Fruit fly (Drosophila melanogaster) whole organism, embryonic: Measurements from ENCODE around the gene CG3679.

Source experiments
- Antp ChIP-seq: fragments of 200-800 bp; sonication (Bioruptor generic); optimal IDR thresholded peaks from 3 replicates; lab custom pipeline; 2016; ENCODE audit warnings: missing biosample characterization, missing genetic modification characterization
- Atf-2 ChIP-seq: fragments of 200-800 bp; sonication (Bioruptor generic); optimal IDR thresholded peaks from 2 replicates; lab custom pipeline; 2016; ENCODE audit warnings: missing biosample characterization, missing genetic modification characterization
- CG11723 ChIP-seq: fragments of 200-800 bp; sonication (Bioruptor generic); optimal IDR thresholded peaks from 2 replicates; lab custom pipeline; 2017; ENCODE audit warnings: missing biosample characterization, mild to moderate bottlenecking, missing genetic modification characterization
- CG12942 ChIP-seq: fragments of 200-800 bp; sonication (Bioruptor generic); optimal IDR thresholded peaks from 3 replicates; lab custom pipeline; 2016; ENCODE audit warnings: missing biosample characterization, missing genetic modification characterization
- CG13775 ChIP-seq: fragments of 200-800 bp; sonication (Bioruptor generic); optimal IDR thresholded peaks from 3 replicates; lab custom pipeline; 2017; ENCODE audit warnings: missing biosample characterization, mild to moderate bottlenecking, missing genetic modification characterization
- CG14014 ChIP-seq: fragments of 200-800 bp; sonication (Bioruptor generic); IDR thresholded peaks from 2 replicates; pipeline ENCODE4 v1.3.6; 2022; ENCODE audit warnings: missing biosample characterization, missing genetic modification characterization
- CG14441 ChIP-seq: fragments of 200-800 bp; sonication (Bioruptor generic); IDR thresholded peaks from 2 replicates; pipeline ENCODE4 v1.3.6; 2022; ENCODE audit warnings: missing biosample characterization, missing genetic modification characterization
- CG1647 ChIP-seq: fragments of 200-800 bp; sonication (Bioruptor generic); optimal IDR thresholded peaks from 3 replicates; lab custom pipeline; 2016; ENCODE audit warnings: missing biosample characterization, missing genetic modification characterization
- CG18764 ChIP-seq: fragments of 200-800 bp; sonication (Bioruptor generic); optimal IDR thresholded peaks from 3 replicates; lab custom pipeline; 2016; ENCODE audit warnings: missing biosample characterization, missing genetic modification characterization
- CG30020 ChIP-seq: fragments of 200-800 bp; optimal IDR thresholded peaks from 2 replicates; lab custom pipeline; 2019; ENCODE audit warnings: missing biosample characterization, mild to moderate bottlenecking, missing genetic modification characterization, moderate library complexity
- CG33557 ChIP-seq: fragments of 200-800 bp; sonication (Bioruptor generic); optimal IDR thresholded peaks from 2 replicates; lab custom pipeline; 2019; ENCODE audit warnings: missing biosample characterization, mild to moderate bottlenecking, missing genetic modification characterization, moderate library complexity
- CG34422 ChIP-seq: fragments of 200-800 bp; sonication (Bioruptor generic); IDR thresholded peaks from 3 replicates; pipeline ENCODE4 v1.3.6; 2022; ENCODE audit warnings: missing biosample characterization, missing genetic modification characterization
- CG4707 ChIP-seq: fragments of 200-800 bp; sonication (Bioruptor generic); optimal IDR thresholded peaks from 2 replicates; lab custom pipeline; 2018; ENCODE audit warnings: missing biosample characterization, mild to moderate bottlenecking, missing genetic modification characterization, moderate library complexity
- CG4730 ChIP-seq: fragments of 200-800 bp; sonication (Bioruptor generic); IDR thresholded peaks from 2 replicates; pipeline ENCODE4 v1.3.6; 2022; ENCODE audit warnings: missing biosample characterization, missing genetic modification characterization
- CG5245 ChIP-seq: fragments of 200-800 bp; sonication (Bioruptor generic); optimal IDR thresholded peaks from 3 replicates; lab custom pipeline; 2016; ENCODE audit warnings: missing biosample characterization, missing genetic modification characterization
- CG6683 ChIP-seq: fragments of 200-800 bp; sonication (Bioruptor generic); optimal IDR thresholded peaks from 2 replicates; lab custom pipeline; 2017; ENCODE audit warnings: missing biosample characterization, mild to moderate bottlenecking, missing genetic modification characterization, missing genetic modification reagents
- CG6791 ChIP-seq: fragments of 200-800 bp; sonication (Bioruptor generic); IDR thresholded peaks from 3 replicates; pipeline ENCODE4 v1.3.6; 2022; ENCODE audit warnings: missing biosample characterization, missing genetic modification characterization; ENCODE audit not compliant: partially characterized antibody
- CG7745 ChIP-seq: fragments of 200-800 bp; sonication (Bioruptor generic); optimal IDR thresholded peaks from 2 replicates; lab custom pipeline; 2018; ENCODE audit warnings: missing biosample characterization, mild to moderate bottlenecking, missing genetic modification characterization, moderate library complexity
- CG7928 ChIP-seq: fragments of 200-800 bp; sonication (Bioruptor generic); optimal IDR thresholded peaks from 2 replicates; lab custom pipeline; 2017; ENCODE audit warnings: missing biosample characterization, mild to moderate bottlenecking, missing genetic modification characterization
- CG8359 ChIP-seq: fragments of 200-800 bp; sonication (Bioruptor generic); optimal IDR thresholded peaks from 2 replicates; lab custom pipeline; 2017; ENCODE audit warnings: missing biosample characterization, mild to moderate bottlenecking, missing genetic modification characterization, borderline replicate concordance
- CG9727 ChIP-seq: fragments of 200-800 bp; sonication (Bioruptor generic); optimal IDR thresholded peaks from 3 replicates; lab custom pipeline; 2017; ENCODE audit warnings: missing biosample characterization, mild to moderate bottlenecking, missing genetic modification characterization
- CG9932 ChIP-seq: fragments of 200-800 bp; sonication (Bioruptor generic); IDR thresholded peaks from 2 replicates; pipeline ENCODE4 v1.3.6; 2022; ENCODE audit warnings: missing biosample characterization, missing genetic modification characterization
- CTCF ChIP-seq: fragments of 200-800 bp; sonication (Bioruptor generic); optimal IDR thresholded peaks from 2 replicates; lab custom pipeline; 2017; ENCODE audit warnings: missing biosample characterization, mild to moderate bottlenecking, missing genetic modification characterization, moderate library complexity
- H15 ChIP-seq: fragments of 200-800 bp; sonication (Bioruptor generic); IDR thresholded peaks from 3 replicates; pipeline ENCODE4 v1.3.6; 2022; ENCODE audit warnings: missing biosample characterization, missing genetic modification characterization
- Hsf ChIP-seq: fragments of 200-800 bp; sonication (Bioruptor generic); optimal IDR thresholded peaks from 3 replicates; lab custom pipeline; 2016; ENCODE audit warnings: missing biosample characterization, missing genetic modification characterization
- Jarid2 ChIP-seq: fragments of 200-800 bp; sonication (Bioruptor generic); optimal IDR thresholded peaks from 3 replicates; lab custom pipeline; 2017; ENCODE audit warnings: mild to moderate bottlenecking, missing biosample characterization, missing genetic modification reagents, missing genetic modification characterization
- Nf-YB ChIP-seq: fragments of 200-800 bp; sonication (Bioruptor generic); optimal IDR thresholded peaks from 3 replicates; lab custom pipeline; 2019; ENCODE audit warnings: missing biosample characterization, mild to moderate bottlenecking, missing genetic modification characterization, moderate library complexity
- Nf-YC ChIP-seq: fragments of 200-800 bp; optimal IDR thresholded peaks from 3 replicates; lab custom pipeline; 2019; ENCODE audit warnings: missing biosample characterization, mild to moderate bottlenecking, missing genetic modification characterization, moderate library complexity
- Ptx1 ChIP-seq: fragments of 200-800 bp; sonication (Bioruptor generic); IDR thresholded peaks from 2 replicates; pipeline ENCODE4 v1.3.6; 2022; ENCODE audit warnings: missing biosample characterization, missing genetic modification characterization
- Side ChIP-seq: fragments of 200-800 bp; sonication (Bioruptor generic); optimal IDR thresholded peaks from 2 replicates; lab custom pipeline; 2016; ENCODE audit warnings: missing biosample characterization, missing genetic modification characterization
- Sry-δ ChIP-seq: fragments of 200-800 bp; sonication (Bioruptor generic); optimal IDR thresholded peaks from 2 replicates; lab custom pipeline; 2016; ENCODE audit warnings: missing biosample characterization, missing genetic modification characterization
- Vsx1 ChIP-seq: fragments of 200-800 bp; sonication (Bioruptor generic); optimal IDR thresholded peaks from 2 replicates; lab custom pipeline; 2017; ENCODE audit warnings: missing biosample characterization, mild to moderate bottlenecking, missing genetic modification characterization, missing genetic modification reagents
- ab ChIP-seq: fragments of 200-800 bp; sonication (Bioruptor generic); optimal IDR thresholded peaks from 2 replicates; lab custom pipeline; 2016; ENCODE audit warnings: missing biosample characterization, missing genetic modification characterization
- ash1 ChIP-seq: fragments of 200-800 bp; sonication (Bioruptor generic); optimal IDR thresholded peaks from 2 replicates; lab custom pipeline; 2018; ENCODE audit warnings: missing biosample characterization, mild to moderate bottlenecking, missing genetic modification characterization
- bsh ChIP-seq, 2 experiments: fragments of 200-800 bp; sonication (Bioruptor generic); optimal IDR thresholded peaks; 2 replicates each; lab custom pipeline; 2017 to 2018; ENCODE audit warnings: mild to moderate bottlenecking in 2 of 2, missing biosample characterization in 2 of 2, missing genetic modification characterization in 2 of 2, moderate library complexity in 1 of 2
- dysf ChIP-seq: fragments of 200-800 bp; sonication (Bioruptor generic); IDR thresholded peaks from 3 replicates; pipeline ENCODE4 v1.3.6; 2022; ENCODE audit warnings: missing biosample characterization, missing genetic modification characterization
- eyg ChIP-seq: fragments of 200-800 bp; sonication (Bioruptor generic); optimal IDR thresholded peaks from 3 replicates; lab custom pipeline; 2016; ENCODE audit warnings: missing biosample characterization, missing genetic modification characterization
- fru ChIP-seq: fragments of >200 bp; optimal IDR thresholded peaks from 2 replicates; lab custom pipeline; 2017
- lab ChIP-seq: fragments of 200-800 bp; sonication (Bioruptor generic); optimal IDR thresholded peaks from 3 replicates; lab custom pipeline; 2017; ENCODE audit warnings: missing biosample characterization, missing genetic modification characterization, mild to moderate bottlenecking, moderate library complexity, missing genetic modification reagents
- lov ChIP-seq, 2 experiments: fragments of 200-800 bp in 1 of 2; fragments of >200 bp in 1 of 2; sonication (Bioruptor generic) in 1 of 2; IDR thresholded peaks in 1 of 2; optimal IDR thresholded peaks in 1 of 2; 2 replicates in 1 of 2; 3 replicates in 1 of 2; pipeline versions ENCODE4 v1.3.6 to Lab custom; 2017 to 2022; ENCODE audit warnings: missing biosample characterization in 1 of 2, missing genetic modification characterization in 1 of 2
- nau ChIP-seq: fragments of 200-800 bp; sonication (Bioruptor generic); optimal IDR thresholded peaks from 3 replicates; lab custom pipeline; 2017; ENCODE audit warnings: missing biosample characterization, mild to moderate bottlenecking, missing genetic modification characterization, missing genetic modification reagents
- pan ChIP-seq, 4 experiments: fragments of >200 bp in 3 of 4; fragments of 200-800 bp in 1 of 4; sonication (Bioruptor generic) in 1 of 4; optimal IDR thresholded peaks in 3 of 4; IDR thresholded peaks in 1 of 4; 2 replicates each; pipeline versions ENCODE4 v1.3.6 to Lab custom; 2017 to 2022; ENCODE audit warnings: missing biosample characterization in 2 of 4, missing genetic modification characterization in 2 of 4, mixed read lengths in 1 of 4
- peb ChIP-seq: fragments of 200-800 bp; sonication (Bioruptor generic); IDR thresholded peaks from 2 replicates; pipeline ENCODE4 v1.3.6; 2022; ENCODE audit warnings: missing biosample characterization, missing genetic modification characterization
- pita ChIP-seq: fragments of 200-800 bp; sonication (Bioruptor generic); optimal IDR thresholded peaks from 2 replicates; lab custom pipeline; 2017; ENCODE audit warnings: missing biosample characterization, mild to moderate bottlenecking, missing genetic modification characterization
- pros ChIP-seq: fragments of 200-800 bp; sonication (Bioruptor generic); optimal IDR thresholded peaks from 3 replicates; lab custom pipeline; 2019; ENCODE audit warnings: missing biosample characterization, mild to moderate bottlenecking, missing genetic modification characterization, moderate library complexity
- salm ChIP-seq: fragments of 200-800 bp; sonication (Bioruptor generic); optimal IDR thresholded peaks from 2 replicates; lab custom pipeline; 2018; ENCODE audit warnings: missing biosample characterization, mild to moderate bottlenecking, missing genetic modification characterization
- sens-2 ChIP-seq: fragments of 200-800 bp; sonication (Bioruptor generic); IDR thresholded peaks from 2 replicates; pipeline ENCODE4 v1.3.6; 2022; ENCODE audit warnings: missing biosample characterization, missing genetic modification characterization
- sob ChIP-seq: fragments of 200-800 bp; sonication (Bioruptor generic); IDR thresholded peaks from 2 replicates; pipeline ENCODE4 v1.3.6; 2022; ENCODE audit warnings: missing biosample characterization, missing genetic modification characterization
- stwl ChIP-seq: fragments of 200-800 bp; sonication (Bioruptor generic); optimal IDR thresholded peaks from 3 replicates; lab custom pipeline; 2018; ENCODE audit warnings: missing biosample characterization, mild to moderate bottlenecking, missing genetic modification characterization, moderate library complexity
- tin ChIP-seq: fragments of 200-800 bp; sonication (Bioruptor generic); optimal IDR thresholded peaks from 3 replicates; lab custom pipeline; 2016; ENCODE audit warnings: missing biosample characterization, missing genetic modification characterization

The CG3679 gene

DNA sequence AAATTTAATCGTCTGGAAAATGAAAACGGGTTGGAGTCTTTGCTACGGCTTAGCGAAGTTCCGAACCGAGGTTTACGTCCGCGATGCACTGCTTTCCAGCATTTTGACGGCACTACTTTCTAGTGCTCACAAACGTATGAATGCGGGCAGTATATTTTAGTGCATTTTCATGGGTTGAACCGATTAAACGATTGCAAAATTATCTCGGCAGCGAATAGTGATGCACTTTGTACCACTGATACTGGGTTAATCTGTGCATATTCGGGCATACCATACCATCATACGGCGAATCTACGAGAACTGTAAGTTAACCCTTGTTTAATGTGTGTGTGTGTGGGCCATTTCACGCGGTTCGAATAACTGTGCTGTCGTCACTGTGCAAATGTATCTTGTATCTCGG, 32.9 kb upstream of the CG3679 start, which contains the start of gene Mfe2 (continued):
- TF ChIP-seq Antp (GFP tag; lab: Kevin White, UChicago) (peak; percentile 59), pros (no peak), fru (lab: Kevin White, UChicago) (no peak), pan (optimal IDR thresholded peaks at IDR 0.05; lab: Kevin White, UChicago) (no peak), pan (GFP tag; optimal IDR thresholded peaks at IDR 0.05 in 1 of 2, IDR thresholded peaks at IDR 0.05 in 1 of 2) (no peak), Vsx1 (GFP tag; lab: Kevin White, UChicago) (no peak), Sry-δ (GFP tag; lab: Kevin White, UChicago) (peak; percentile 76), peb (GFP tag; lab: Robert Waterston, UW) (no peak), Ptx1 (GFP tag; lab: Robert Waterston, UW) (peak; percentile 44), Jarid2 (GFP tag; lab: Kevin White, UChicago) (peak; percentile 24), CG7928 (GFP tag; lab: Kevin White, UChicago) (peak; percentile 44), eyg (GFP tag; lab: Kevin White, UChicago) (no peak), salm (no peak), Side (peak; percentile 59), tin (GFP tag; lab: Kevin White, UChicago) (peak; percentile 51), CG1647 (peak; percentile 44), CG18764 (GFP tag; lab: Kevin White, UChicago) (peak; percentile 34), CG34422 (no peak), CG9932 (GFP tag; lab: Robert Waterston, UW) (peak; percentile 84), CG9727 (GFP tag; lab: Kevin White, UChicago) (no peak), CG4707 (no peak), bsh (GFP tag; optimal IDR thresholded peaks at IDR 0.05; lab: Kevin White, UChicago) (peak; percentile 20 to 60), pita (GFP tag; lab: Kevin White, UChicago) (peak; percentile 91), CG5245 (GFP tag; lab: Kevin White, UChicago) (peak; percentile 35), stwl (tag; lab: Kevin White, UChicago) (peak; percentile 68), CG14014 (GFP tag; lab: Robert Waterston, UW) (0 out of 2 replicates have a peak, but pooled peaks have one; percentile 30), CG8359 (GFP tag; lab: Kevin White, UChicago) (no peak), sob (GFP tag; lab: Robert Waterston, UW) (peak; percentile 86), nau (GFP tag; lab: Kevin White, UChicago) (peak; percentile 2), lov (optimal IDR thresholded peaks at IDR 0.05; lab: Kevin White, UChicago) (no peak), lov (GFP tag; IDR thresholded peaks at IDR 0.05; lab: Robert Waterston, UW) (0 out of 3 replicates have a peak, but pooled peaks have one; percentile 11), CG33557 (GFP tag; lab: Kevin White, UChicago) (no peak), ab (no peak), CG4730 (GFP tag; lab: Robert Waterston, UW) (no peak), ash1 (GFP tag; lab: Kevin White, UChicago) (no peak), CG7745 (tag; lab: Kevin White, UChicago) (no peak), CG14441 (no peak), CG13775 (no peak), H15 (GFP tag; lab: Robert Waterston, UW) (peak; percentile 24; the same call in 1 of the 3 replicates), CG11723 (no peak), Nf-YC (tag; lab: Kevin White, UChicago) (peak; percentile 24), sens-2 (GFP tag; lab: Robert Waterston, UW) (no peak), CG30020 (tag; lab: Kevin White, UChicago) (peak; percentile 48), Atf-2 (GFP tag; lab: Kevin White, UChicago) (no peak), CG12942 (GFP tag; lab: Kevin White, UChicago) (peak; percentile 17), CG6683 (GFP tag; lab: Kevin White, UChicago) (peak; percentile 13), Hsf (peak; percentile 53), lab (GFP tag; lab: Kevin White, UChicago) (no peak), Nf-YB (GFP tag; lab: Kevin White, UChicago) (no peak), CG6791 (peak; percentile 51; the same call in 2 of the 3 replicates), CTCF (GFP tag; lab: Kevin White, UChicago) (peak; percentile 80), dysf (no peak; the same call in 2 of the 3 replicates)
